Fruit fly (Drosophila melanogaster) whole organism, prepupa: ENCODE results near the gene CG15528.

Source experiments
- CG11762 ChIP-seq: fragments of 200-800 bp; sonication (Bioruptor generic); optimal IDR thresholded peaks from 3 replicates; lab custom pipeline; 2016; ENCODE audit warnings: missing biosample characterization, missing genetic modification characterization; ENCODE audit not compliant: insufficient read depth
- CG16779 ChIP-seq: fragments of 200-800 bp; sonication (Bioruptor generic); optimal IDR thresholded peaks from 3 replicates; lab custom pipeline; 2017; ENCODE audit warnings: missing biosample characterization, mild to moderate bottlenecking, missing genetic modification characterization
- CG32006 ChIP-seq: fragments of 200-800 bp; sonication (Bioruptor generic); optimal IDR thresholded peaks from 3 replicates; lab custom pipeline; 2017; ENCODE audit warnings: missing biosample characterization, mild to moderate bottlenecking, missing genetic modification characterization
- CG4318 ChIP-seq: fragments of 200-800 bp; sonication (Bioruptor generic); optimal IDR thresholded peaks from 3 replicates; lab custom pipeline; 2017; ENCODE audit warnings: missing biosample characterization, mild to moderate bottlenecking, missing genetic modification characterization
- CG8632 ChIP-seq: fragments of 200-800 bp; sonication (Bioruptor generic); optimal IDR thresholded peaks from 3 replicates; lab custom pipeline; 2016; ENCODE audit warnings: missing biosample characterization, missing genetic modification characterization
- Lpt ChIP-seq: fragments of 200-800 bp; sonication (Bioruptor generic); optimal IDR thresholded peaks from 3 replicates; lab custom pipeline; 2016; ENCODE audit warnings: missing biosample characterization, missing genetic modification characterization
- fkh ChIP-seq: fragments of 200-800 bp; sonication (Bioruptor generic); optimal IDR thresholded peaks from 3 replicates; lab custom pipeline; 2017; ENCODE audit warnings: missing biosample characterization, mild to moderate bottlenecking, missing genetic modification characterization, moderate library complexity

dm6 chr3R:30004648-30005047 is 47.3 kb downstream of the CG15528 start, which contains the start of the genes Nlp and Nph:
- TF ChIP-seq CG32006 (no peak), CG4318 (GFP tag; lab: Kevin White, UChicago) (no peak), fkh (no peak), CG16779 (no peak), Lpt (GFP tag; lab: Kevin White, UChicago) (no peak), CG8632 (GFP tag; lab: Kevin White, UChicago) (no peak), CG11762 (GFP tag; lab: Kevin White, UChicago) (no peak)
